Worm (Caenorhabditis elegans) whole organism, L3 larva: ENCODE data around the gene bcf-1.
A peak's percentile ranks its signal among the peaks of the same experiment; 100 is the strongest.

Experiments used
- ZK546.5 ChIP-seq: sonication (generic microtip); optimal IDR thresholded peaks from 2 replicates; lab custom pipeline; 2017; ENCODE audit warnings: missing biosample characterization, missing genetic modification characterization
- aly-2 ChIP-seq: fragments of 150-350 bp; optimal IDR thresholded peaks from 2 replicates; lab custom pipeline; 2014; ENCODE audit warnings: missing biosample characterization, missing genetic modification characterization
- ama-1 ChIP-seq: fragments of 150-350 bp; optimal IDR thresholded peaks from 2 replicates; lab custom pipeline; 2018
- ceh-28 ChIP-seq: fragments of 150-350 bp; optimal IDR thresholded peaks from 2 replicates; lab custom pipeline; 2014; ENCODE audit warnings: missing biosample characterization, missing genetic modification reagents, missing genetic modification characterization
- ceh-82 ChIP-seq: fragments of 150-350 bp; optimal IDR thresholded peaks from 2 replicates; lab custom pipeline; 2014; ENCODE audit warnings: missing biosample characterization, missing genetic modification characterization
- ceh-9 ChIP-seq: sonication (generic microtip); optimal IDR thresholded peaks from 2 replicates; lab custom pipeline; 2018; ENCODE audit warnings: missing biosample characterization, missing genetic modification characterization
- daf-12 ChIP-seq: fragments of 150-350 bp; optimal IDR thresholded peaks from 2 replicates; lab custom pipeline; 2014; ENCODE audit warnings: missing biosample characterization, missing genetic modification reagents, missing genetic modification characterization
- egl-27 ChIP-seq: sonication (generic microtip); optimal IDR thresholded peaks from 4 replicates; lab custom pipeline; 2017; ENCODE audit warnings: missing biosample characterization, missing genetic modification reagents, missing genetic modification characterization
- egl-5 ChIP-seq: fragments of 150-350 bp; optimal IDR thresholded peaks from 2 replicates; lab custom pipeline; 2017; ENCODE audit warnings: missing biosample characterization, missing genetic modification reagents, missing genetic modification characterization, inconsistent platforms
- elt-2 ChIP-seq: sonication (generic microtip); optimal IDR thresholded peaks from 2 replicates; lab custom pipeline; 2016; ENCODE audit warnings: missing genetic modification reagents, mild to moderate bottlenecking, missing genetic modification characterization, missing compliant biosample characterization
- hmg-11 ChIP-seq: sonication (generic microtip); optimal IDR thresholded peaks from 2 replicates; lab custom pipeline; 2016; ENCODE audit warnings: missing genetic modification characterization, missing compliant biosample characterization
- jun-1 ChIP-seq: fragments of 150-350 bp; optimal IDR thresholded peaks from 2 replicates; lab custom pipeline; 2014; ENCODE audit warnings: missing biosample characterization, missing genetic modification reagents, missing genetic modification characterization
- lin-15B ChIP-seq: fragments of 150-350 bp; optimal IDR thresholded peaks from 2 replicates; lab custom pipeline; 2014; ENCODE audit warnings: missing biosample characterization, missing genetic modification characterization
- mdl-1 ChIP-seq: fragments of 150-350 bp; optimal IDR thresholded peaks from 2 replicates; lab custom pipeline; 2014; ENCODE audit warnings: missing biosample characterization, missing genetic modification characterization
- mml-1 ChIP-seq: fragments of 150-350 bp; sonication (generic microtip); optimal IDR thresholded peaks from 3 replicates; lab custom pipeline; 2014; ENCODE audit warnings: missing biosample characterization, missing genetic modification characterization
- nhr-23 ChIP-seq: fragments of 150-350 bp; optimal IDR thresholded peaks from 2 replicates; lab custom pipeline; 2014; ENCODE audit warnings: missing biosample characterization, missing genetic modification reagents, missing genetic modification characterization
- nhr-237 ChIP-seq: fragments of 150-350 bp; optimal IDR thresholded peaks from 2 replicates; lab custom pipeline; 2014; ENCODE audit warnings: missing biosample characterization, missing genetic modification characterization
- nhr-25 ChIP-seq: sonication (generic microtip); optimal IDR thresholded peaks from 2 replicates; lab custom pipeline; 2017; ENCODE audit warnings: missing biosample characterization, missing genetic modification characterization
- nhr-28 ChIP-seq: fragments of 150-350 bp; optimal IDR thresholded peaks from 2 replicates; lab custom pipeline; 2014; ENCODE audit warnings: missing biosample characterization, missing genetic modification characterization
- nhr-43 ChIP-seq: sonication (generic microtip); optimal IDR thresholded peaks from 2 replicates; lab custom pipeline; 2016; ENCODE audit warnings: mild to moderate bottlenecking, missing genetic modification characterization, missing compliant biosample characterization; ENCODE audit not compliant: poor library complexity, severe bottlenecking
- nhr-76 ChIP-seq: fragments of 150-350 bp; sonication (generic microtip); optimal IDR thresholded peaks from 5 replicates; lab custom pipeline; 2014; ENCODE audit warnings: missing biosample characterization, missing genetic modification characterization
- nhr-77 ChIP-seq: fragments of 150-350 bp; optimal IDR thresholded peaks from 2 replicates; lab custom pipeline; 2014; ENCODE audit warnings: missing biosample characterization, missing genetic modification characterization
- pha-4 ChIP-seq: fragments of 150-350 bp; optimal IDR thresholded peaks from 2 replicates; lab custom pipeline; 2014; ENCODE audit warnings: missing biosample characterization, missing genetic modification reagents, missing genetic modification characterization
- pqm-1 ChIP-seq: fragments of 150-350 bp; optimal IDR thresholded peaks from 2 replicates; lab custom pipeline; 2017; ENCODE audit warnings: missing biosample characterization, missing genetic modification characterization, inconsistent platforms
- snpc-4 ChIP-seq: fragments of 150-350 bp; optimal IDR thresholded peaks from 2 replicates; lab custom pipeline; 2014; ENCODE audit warnings: missing biosample characterization, missing genetic modification characterization
- unc-62 ChIP-seq: fragments of 150-350 bp; sonication (generic microtip); optimal IDR thresholded peaks from 4 replicates; lab custom pipeline; 2014; ENCODE audit warnings: missing biosample characterization, missing genetic modification reagents, missing genetic modification characterization
- zag-1 ChIP-seq: fragments of 150-350 bp; optimal IDR thresholded peaks from 2 replicates; lab custom pipeline; 2014; ENCODE audit warnings: missing biosample characterization, missing genetic modification characterization
- ztf-11 ChIP-seq: fragments of 150-350 bp; optimal IDR thresholded peaks from 2 replicates; lab custom pipeline; 2014; ENCODE audit warnings: missing biosample characterization, missing genetic modification characterization
- ztf-4 ChIP-seq: fragments of 150-350 bp; optimal IDR thresholded peaks from 2 replicates; lab custom pipeline; 2014; ENCODE audit warnings: missing biosample characterization, missing genetic modification characterization

The bcf-1 gene

ce11 chrV:6407587-6407986, 996 bp downstream of the bcf-1 start:
- TF ChIP-seq pqm-1 (tag; lab: Kevin White, UChicago): peak; percentile 93
- TF ChIP-seq egl-27 (tag; lab: Kevin White, UChicago): no peak
- TF ChIP-seq nhr-77 (tag; lab: Kevin White, UChicago): no peak
- peak; percentile 92 for TF ChIP-seq elt-2 (tag; lab: Kevin White, UChicago)
- peak; percentile 34 for TF ChIP-seq pha-4 (tag; lab: Kevin White, UChicago)
- peak; percentile 42 for TF ChIP-seq jun-1

ce11 chrV:6400950-6401551, 7.5 kb downstream of the bcf-1 start:
- TF ChIP-seq pqm-1 (tag; lab: Kevin White, UChicago): peak; percentile 7
- TF ChIP-seq egl-5 (tag; lab: Kevin White, UChicago): no peak
- no peak for TF ChIP-seq nhr-237 (tag; lab: Kevin White, UChicago)
- peak; percentile 74 for TF ChIP-seq aly-2 (tag; lab: Kevin White, UChicago)
- TF ChIP-seq, all 47 proteins: peak for 2

ce11 chrV:6400528-6400927, 8.1 kb downstream of the bcf-1 start:
- TF ChIP-seq ZK546.5 (tag; lab: Kevin White, UChicago): no peak
- peak; percentile 69 for TF ChIP-seq elt-2 (tag; lab: Kevin White, UChicago)
- no peak for TF ChIP-seq nhr-25
- peak; percentile 15 for TF ChIP-seq pha-4 (tag; lab: Kevin White, UChicago)
- TF ChIP-seq, all 47 proteins: peak for 2

ce11 chrV:6399831-6400230, 8.8 kb downstream of the bcf-1 start, which contains the start of gene gfi-1:
gfi-1 (minus strand) TSS chrV:6399931.
- no peak for TF ChIP-seq ceh-82

ce11 chrV:6398922-6399321, 9.7 kb downstream of the bcf-1 start:
- TF ChIP-seq pqm-1 (tag; lab: Kevin White, UChicago) (peak; percentile 82), ceh-82 (no peak), unc-62 (no peak), zag-1 (tag; lab: Kevin White, UChicago) (no peak), lin-15B (tag; lab: Kevin White, UChicago) (no peak), ama-1 (lab: Kevin White, UChicago) (no peak), jun-1 (peak; percentile 39), hmg-11 (tag; lab: Kevin White, UChicago) (no peak), nhr-76 (no peak), elt-2 (tag; lab: Kevin White, UChicago) (peak; percentile 94), nhr-28 (tag; lab: Kevin White, UChicago) (no peak), ceh-9 (tag; lab: Kevin White, UChicago) (no peak), ceh-28 (tag; lab: Kevin White, UChicago) (no peak), ztf-11 (tag; lab: Kevin White, UChicago) (no peak), nhr-43 (tag; lab: Kevin White, UChicago) (no peak), nhr-23 (tag; lab: Kevin White, UChicago) (no peak), mdl-1 (tag; lab: Kevin White, UChicago) (no peak), mml-1 (tag; lab: Kevin White, UChicago) (no peak)

- TF ChIP-seq ama-1 (lab: Kevin White, UChicago): no peak
- TF ChIP-seq ztf-11 (tag; lab: Kevin White, UChicago): no peak
These were observed 18.4 kb downstream of the bcf-1 start, which contains the start of gene F57F4.1 for ce11 chrV:6390163-6390562. F57F4.1 (plus strand) TSS chrV:6390463.

- TF ChIP-seq daf-12 (tag; lab: Kevin White, UChicago): no peak
- no peak for TF ChIP-seq ztf-4 (tag; lab: Kevin White, UChicago)
- TF ChIP-seq snpc-4 (tag; lab: Kevin White, UChicago): no peak
- no peak for TF ChIP-seq nhr-43 (tag; lab: Kevin White, UChicago)
These were observed 18.9 kb downstream of the bcf-1 start, which contains the start of gene F57F4.2 for ce11 chrV:6389634-6390033. F57F4.2 (minus strand) TSS chrV:6389734.
